Worm (Caenorhabditis elegans) whole organism, dauer: Measurements from ENCODE around the gene osta-1.

Experiments
- unc-62 ChIP-seq: sonication (generic microtip); optimal IDR thresholded peaks from 2 replicates; lab custom pipeline; 2017; ENCODE audit warnings: missing biosample characterization, missing genetic modification reagents, missing genetic modification characterization

Gene osta-1

DNA sequence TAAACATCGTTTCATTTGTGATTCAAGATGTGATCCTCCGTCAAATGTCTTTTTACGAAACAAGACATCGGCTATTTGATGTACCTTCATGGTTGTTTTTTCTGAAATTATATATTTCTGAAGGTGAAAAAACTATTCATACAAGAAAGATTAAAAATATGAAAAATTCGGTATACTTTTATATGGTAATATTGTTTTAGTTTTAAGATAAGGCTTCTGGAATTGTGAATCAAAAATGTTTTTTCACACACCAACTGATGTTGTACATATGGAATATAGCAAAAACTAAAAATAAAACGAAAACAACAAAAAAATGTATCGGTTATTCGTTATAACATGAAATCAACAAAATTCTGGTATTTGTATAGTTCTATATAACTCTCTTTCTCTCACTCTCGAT lies 30.8 kb downstream of the osta-1 start, which contains the start of gene F23F1.6:
Gene F23F1.6, minus strand, starts transcription at position 101 of the 400 bp plus-strand sequence.
- no peak for TF ChIP-seq unc-62

DNA sequence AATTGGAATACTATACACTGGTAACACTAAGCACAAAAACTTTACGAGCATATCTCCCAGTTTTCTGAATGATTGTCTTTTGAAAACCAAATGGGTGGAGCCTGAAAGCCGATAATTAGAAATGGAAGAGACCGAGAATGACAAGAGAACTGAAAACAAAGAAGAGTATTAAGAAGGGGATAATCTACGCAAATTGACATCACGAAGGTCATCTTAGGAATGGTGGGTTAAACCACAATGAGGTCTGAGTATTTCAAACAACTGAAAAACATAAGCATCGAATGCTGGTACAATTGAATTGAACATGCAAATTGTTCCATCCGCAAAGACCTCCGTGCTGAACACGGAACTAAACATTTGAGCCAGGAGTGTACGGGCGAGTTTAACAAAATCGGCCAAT lies 33.0 kb downstream of the osta-1 start, which contains the start of gene spp-24:
Gene spp-24, minus strand, starts transcription at position 101 of the 400 bp plus-strand sequence.
- TF ChIP-seq unc-62, result no peak

DNA sequence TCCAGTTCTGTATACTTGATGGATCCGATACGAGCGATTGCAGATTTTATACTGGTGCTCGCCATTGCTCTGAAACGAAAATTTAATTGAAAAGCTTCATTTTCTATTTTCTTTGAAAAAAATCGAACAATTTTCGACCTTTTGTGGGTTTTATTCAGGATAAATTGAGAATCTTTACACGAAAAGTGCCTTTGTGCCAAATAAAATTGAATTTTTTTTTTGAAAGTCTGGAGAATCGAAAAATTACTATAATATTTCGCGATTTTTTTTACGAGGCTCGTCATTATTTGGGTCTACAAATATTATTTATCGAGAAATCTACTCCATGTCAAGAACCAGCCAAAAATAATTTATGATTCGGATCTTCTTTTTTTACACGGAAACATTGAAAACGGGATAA lies 35.5 kb downstream of the osta-1 start, which contains the start of gene F23F1.10:
Gene F23F1.10, minus strand, starts transcription at position 69 of the 400 bp plus-strand sequence.
- no peak for TF ChIP-seq unc-62

DNA sequence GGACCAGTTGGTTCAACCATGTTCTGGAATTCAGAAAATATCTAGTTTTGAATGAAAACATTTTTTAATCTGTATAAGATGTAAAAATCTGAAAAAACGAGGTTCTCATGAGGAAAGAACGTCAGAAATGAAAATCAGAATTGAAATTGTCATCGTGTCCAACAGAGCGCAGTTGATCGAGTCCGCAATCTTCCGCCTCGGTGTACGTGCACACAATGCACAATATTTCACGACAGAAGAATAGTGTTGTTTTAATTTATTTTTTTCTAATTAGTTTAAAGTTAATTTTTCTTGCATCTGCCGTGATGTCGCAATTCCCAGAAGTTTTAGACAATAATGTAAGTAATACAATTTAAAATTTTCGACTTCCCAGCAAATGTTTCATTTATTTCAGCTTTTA lies 37.2 kb downstream of the osta-1 start, which contains the start of gene nfyc-1:
Gene nfyc-1, plus strand, starts transcription at position 268 of the 400 bp plus-strand sequence.
- no peak for TF ChIP-seq unc-62

DNA sequence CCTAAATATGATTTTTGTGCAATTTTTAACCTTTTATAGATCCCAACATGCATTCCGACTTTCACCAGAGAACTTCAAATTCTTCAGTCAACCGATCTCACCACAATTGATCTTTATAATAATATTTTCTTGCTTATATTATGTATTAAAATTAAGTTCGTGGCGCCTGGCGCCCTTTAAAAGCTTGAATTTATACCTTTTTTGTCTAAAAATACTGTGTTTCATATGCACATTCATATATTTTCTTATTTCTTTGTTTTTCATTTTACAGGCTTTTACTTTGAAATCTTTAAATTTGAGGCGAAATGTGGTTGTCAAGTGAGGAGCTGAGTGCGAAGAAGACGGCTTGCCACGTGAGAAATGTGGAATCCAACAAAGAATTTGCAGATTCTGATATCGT lies 38.3 kb downstream of the osta-1 start, which contains the start of gene rpoa-49:
Gene rpoa-49, plus strand, starts transcription at position 301 of the 400 bp plus-strand sequence.
- no peak for TF ChIP-seq unc-62

DNA sequence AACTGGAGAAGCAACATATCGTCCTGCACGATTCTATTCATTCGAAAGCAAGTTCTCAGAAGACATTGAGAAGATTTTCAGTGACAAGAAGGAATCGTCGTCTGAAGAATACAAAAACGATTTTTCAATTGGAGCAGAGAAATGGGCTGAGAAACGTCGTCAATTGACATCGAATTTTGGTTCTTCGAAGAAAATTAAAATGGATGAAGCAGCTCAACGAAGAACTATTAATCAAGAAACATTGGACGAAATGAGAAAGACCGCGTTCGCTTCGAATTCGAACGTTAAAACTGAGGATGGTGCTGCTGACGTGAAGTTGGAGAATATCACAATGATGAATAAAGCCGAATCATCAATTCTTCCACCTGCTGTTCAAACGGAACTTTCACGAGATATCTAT lies 39.7 kb downstream of the osta-1 start, which contains the start of gene rpt-4:
Gene rpt-4, minus strand, starts transcription at position 101 of the 400 bp plus-strand sequence.
- no peak for TF ChIP-seq unc-62

DNA sequence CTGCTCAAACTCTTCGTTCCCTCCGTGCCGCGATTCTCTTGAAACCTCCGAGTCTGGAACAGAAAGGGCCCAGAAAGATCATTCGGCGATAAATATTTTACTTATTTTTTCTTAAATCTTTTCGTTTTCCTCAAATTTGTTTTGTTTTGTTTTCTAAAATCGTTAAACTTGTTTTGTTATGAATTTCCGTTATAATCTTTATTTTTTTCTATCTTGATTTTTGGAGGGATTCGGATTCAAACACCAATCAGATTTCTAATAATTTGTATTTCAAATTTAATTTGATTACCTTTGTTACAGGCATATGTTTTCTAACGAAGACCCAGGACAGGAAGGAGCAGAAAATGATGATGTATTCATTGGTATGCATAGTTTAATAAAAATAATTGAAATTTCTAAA lies 40.8 kb downstream of the osta-1 start, which contains the start of gene C23H3.5:
Gene C23H3.5, plus strand, starts transcription at position 301 of the 400 bp plus-strand sequence.
- TF ChIP-seq unc-62, result no peak

DNA sequence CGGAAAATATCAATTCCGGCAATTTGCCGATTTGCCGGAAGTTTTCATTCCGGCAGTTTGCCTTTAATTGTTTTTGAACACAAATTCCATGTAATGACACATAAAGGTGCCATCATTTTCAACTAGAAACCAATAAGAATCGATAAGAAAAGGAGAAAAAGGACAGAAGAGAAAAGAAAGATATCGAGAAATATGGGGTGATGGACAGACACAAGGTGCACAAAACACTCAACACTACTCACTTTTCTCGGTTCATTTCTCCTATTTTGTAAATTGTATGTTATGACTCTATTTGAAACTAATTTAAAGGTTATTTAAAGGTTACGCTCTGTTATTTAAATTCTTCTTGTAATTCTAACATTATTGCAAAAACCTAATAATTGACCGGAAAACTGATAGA lies 44.4 kb downstream of the osta-1 start:
- no peak for TF ChIP-seq unc-62

DNA sequence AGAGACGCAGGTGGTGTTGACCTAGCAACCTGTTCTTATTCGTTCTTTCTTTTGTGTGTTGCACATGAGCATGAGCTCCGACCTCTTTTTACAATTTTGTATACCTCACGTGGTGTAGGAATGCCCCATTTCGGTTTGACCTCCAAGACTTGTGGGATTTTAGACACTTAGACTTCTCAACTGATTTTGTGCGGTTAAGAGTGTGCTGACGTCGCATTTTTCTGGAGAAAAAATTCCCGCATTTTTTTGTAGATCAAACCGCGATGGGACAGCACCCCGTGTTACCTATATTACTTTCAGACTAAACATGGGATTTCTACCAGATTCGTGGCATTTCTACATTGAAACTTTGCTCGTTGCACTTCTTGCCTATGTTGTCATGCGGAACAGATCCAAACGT lies 44.9 kb downstream of the osta-1 start, which contains the start of gene sptl-1:
Gene sptl-1, plus strand, starts transcription at position 301 of the 400 bp plus-strand sequence.
- TF ChIP-seq unc-62, result no peak

DNA sequence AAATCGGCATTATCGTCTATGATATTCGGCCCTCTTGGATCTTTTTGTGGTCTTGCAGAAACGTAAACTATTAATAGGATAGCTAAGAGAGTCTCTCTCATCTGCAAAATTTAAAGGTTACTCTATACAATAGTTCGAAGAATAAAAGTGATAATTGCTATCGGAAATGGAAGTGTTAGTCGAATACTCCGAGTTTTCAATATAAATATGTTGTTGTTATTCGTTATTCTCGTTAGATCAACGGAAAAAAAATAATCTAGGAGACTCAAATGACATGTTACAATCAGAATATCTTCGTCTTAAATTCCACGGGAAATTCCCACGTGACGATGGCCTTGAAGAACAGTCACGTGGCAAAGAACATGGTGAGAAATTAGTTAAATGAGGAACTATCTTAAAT lies 48.7 kb downstream of the osta-1 start, which contains the start of gene tre-5:
Gene tre-5, minus strand, starts transcription at position 101 of the 400 bp plus-strand sequence.
- TF ChIP-seq unc-62, result no peak

DNA sequence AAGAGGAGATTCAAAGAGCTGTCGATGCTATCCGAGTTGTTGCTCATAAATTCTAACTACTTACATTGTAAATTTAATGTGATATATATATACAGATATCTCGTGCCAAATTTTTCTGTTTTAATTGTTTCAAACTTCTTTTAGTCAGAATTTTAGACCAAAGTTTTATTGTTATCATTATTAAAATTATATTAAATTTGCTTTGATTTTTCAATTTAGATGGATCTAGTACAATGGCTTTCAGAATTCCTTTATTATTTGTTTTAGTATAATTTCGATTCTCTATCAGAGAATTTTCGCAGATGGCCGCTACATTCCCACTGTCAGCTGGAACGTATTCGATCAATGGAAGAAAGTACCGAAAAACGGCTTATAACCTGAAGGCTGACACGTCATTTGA lies 50.9 kb downstream of the osta-1 start, which contains the start of gene ascc-1:
Gene ascc-1, plus strand, starts transcription at position 301 of the 400 bp plus-strand sequence.
- no peak for TF ChIP-seq unc-62

DNA sequence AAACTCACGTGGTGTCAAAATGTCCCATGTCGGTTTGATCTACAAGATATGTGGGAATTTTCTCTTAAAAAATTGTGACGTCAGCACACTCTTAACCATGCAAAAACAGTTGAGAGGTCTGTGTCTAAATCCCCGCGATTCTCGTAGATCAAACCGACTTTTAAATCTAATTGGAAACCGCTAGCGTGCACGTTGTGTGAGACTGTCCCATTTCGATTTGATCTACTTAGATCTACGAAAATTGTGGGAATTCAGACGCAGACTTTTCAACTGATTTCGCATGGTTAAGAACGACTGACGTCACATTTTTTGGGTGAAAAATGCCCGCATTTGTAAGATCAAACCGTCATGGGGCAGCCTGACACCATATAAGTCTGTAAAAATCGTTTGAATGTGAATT lies 51.4 kb downstream of the osta-1 start:
- no peak for TF ChIP-seq unc-62
